Worm (Caenorhabditis elegans) whole organism, late embryonic: Measurements from ENCODE around the gene hmg-1.2.

ENCODE experiments used
- ama-1 ChIP-seq: fragments of 150-350 bp; optimal IDR thresholded peaks from 2 replicates; lab custom pipeline; 2014
- nhr-11 ChIP-seq: fragments of 150-350 bp; optimal IDR thresholded peaks from 2 replicates; lab custom pipeline; 2014; ENCODE audit warnings: missing biosample characterization, missing genetic modification characterization
- npax-4 ChIP-seq: sonication (generic microtip); optimal IDR thresholded peaks from 2 replicates; lab custom pipeline; 2016; ENCODE audit warnings: missing genetic modification characterization, missing compliant biosample characterization
- pqm-1 ChIP-seq: sonication (generic microtip); optimal IDR thresholded peaks from 2 replicates; lab custom pipeline; 2016; ENCODE audit warnings: missing genetic modification characterization, missing compliant biosample characterization

DNA sequence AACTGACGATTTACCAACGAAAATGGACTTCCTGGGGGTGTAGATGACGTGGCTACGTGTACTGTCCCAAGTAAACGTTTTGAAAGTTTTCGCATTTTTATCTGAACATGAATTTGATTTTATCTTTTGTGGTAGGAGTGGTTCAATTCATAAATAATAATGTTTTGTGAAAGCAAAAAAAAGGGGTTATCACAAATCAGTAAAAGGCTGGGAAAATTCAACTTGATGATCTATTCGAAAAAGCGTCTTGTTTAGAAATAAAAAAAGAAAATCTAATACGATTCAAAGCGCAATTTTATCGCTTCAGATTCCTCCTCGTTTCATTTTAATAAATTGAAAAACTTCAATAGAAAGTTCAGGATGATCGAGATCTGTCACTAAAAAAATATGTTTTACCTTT lies 44.0 kb downstream of the hmg-1.2 start, which contains the start of gene C56G2.5:
- TF ChIP-seq ama-1 (lab: Kevin White, UChicago) (no peak), pqm-1 (tag; lab: Kevin White, UChicago) (no peak), nhr-11 (tag; lab: Kevin White, UChicago) (no peak), npax-4 (tag; lab: Kevin White, UChicago) (no peak)
